Worm (Caenorhabditis elegans) whole organism, mixed stage, embryonic: Measurements from ENCODE around the gene clec-45.

Experiments
- M03D4.4 ChIP-seq: sonication (generic microtip); optimal IDR thresholded peaks from 2 replicates; lab custom pipeline; 2017; ENCODE audit warnings: mild to moderate bottlenecking, missing genetic modification characterization, missing compliant biosample characterization
- blmp-1 ChIP-seq: fragments of 150-350 bp; optimal IDR thresholded peaks from 2 replicates; lab custom pipeline; 2014; ENCODE audit warnings: missing biosample characterization, missing genetic modification characterization
- ceh-39 ChIP-seq: fragments of 150-350 bp; optimal IDR thresholded peaks from 2 replicates; lab custom pipeline; 2014; ENCODE audit warnings: missing biosample characterization, missing genetic modification characterization
- ceh-43 ChIP-seq: fragments of 200-800 bp; sonication (Bioruptor generic); optimal IDR thresholded peaks from 2 replicates; lab custom pipeline; 2018; ENCODE audit warnings: mild to moderate bottlenecking, missing genetic modification characterization, moderate library complexity, missing compliant biosample characterization
- ces-1 ChIP-seq: fragments of 150-350 bp; optimal IDR thresholded peaks from 2 replicates; lab custom pipeline; 2014; ENCODE audit warnings: missing biosample characterization, missing genetic modification reagents, missing genetic modification characterization
- drap-1 ChIP-seq: fragments of 200-800 bp; sonication (Bioruptor generic); optimal IDR thresholded peaks from 3 replicates; lab custom pipeline; 2018; ENCODE audit warnings: mild to moderate bottlenecking, missing genetic modification characterization, missing compliant biosample characterization
- elt-1 ChIP-seq: sonication (generic microtip); optimal IDR thresholded peaks from 2 replicates; lab custom pipeline; 2017; ENCODE audit warnings: missing genetic modification characterization, mild to moderate bottlenecking, missing compliant biosample characterization, antibody characterized with exemption, moderate library complexity, borderline replicate concordance; ENCODE audit not compliant: insufficient read depth
- elt-3 ChIP-seq: fragments of 150-350 bp; optimal IDR thresholded peaks from 2 replicates; lab custom pipeline; 2014; ENCODE audit warnings: missing biosample characterization, missing genetic modification characterization
- flh-1 ChIP-seq: fragments of 200-800 bp; sonication (Bioruptor generic); optimal IDR thresholded peaks from 2 replicates; lab custom pipeline; 2018; ENCODE audit warnings: mild to moderate bottlenecking, missing genetic modification characterization, moderate library complexity, missing compliant biosample characterization
- ham-2 ChIP-seq: fragments of 200-800 bp; sonication (Bioruptor generic); optimal IDR thresholded peaks from 2 replicates; lab custom pipeline; 2018; ENCODE audit warnings: mild to moderate bottlenecking, missing genetic modification characterization, missing compliant biosample characterization
- hlh-1 ChIP-seq: fragments of 150-350 bp; optimal IDR thresholded peaks from 2 replicates; lab custom pipeline; 2014; ENCODE audit warnings: missing biosample characterization, missing genetic modification reagents, missing genetic modification characterization
- lin-13 ChIP-seq: fragments of 150-350 bp; optimal IDR thresholded peaks from 2 replicates; lab custom pipeline; 2014; ENCODE audit warnings: missing biosample characterization, missing genetic modification characterization
- lsy-2 ChIP-seq: fragments of 150-350 bp; optimal IDR thresholded peaks from 2 replicates; lab custom pipeline; 2014; ENCODE audit warnings: missing biosample characterization, missing genetic modification characterization
- mab-5 ChIP-seq: fragments of 150-350 bp; optimal IDR thresholded peaks from 2 replicates; lab custom pipeline; 2014; ENCODE audit warnings: missing biosample characterization, missing genetic modification characterization
- mep-1 ChIP-seq: fragments of 150-350 bp; optimal IDR thresholded peaks from 2 replicates; lab custom pipeline; 2017; ENCODE audit warnings: missing biosample characterization, missing genetic modification reagents, missing genetic modification characterization, inconsistent platforms
- mls-2 ChIP-seq: sonication (generic microtip); optimal IDR thresholded peaks from 2 replicates; lab custom pipeline; 2016; ENCODE audit warnings: mild to moderate bottlenecking, missing genetic modification characterization, moderate library complexity, missing compliant biosample characterization
- nhr-12 ChIP-seq: fragments of 150-350 bp; optimal IDR thresholded peaks from 2 replicates; lab custom pipeline; 2014; ENCODE audit warnings: missing biosample characterization, missing genetic modification characterization
- nhr-2 ChIP-seq: fragments of 150-350 bp; optimal IDR thresholded peaks from 2 replicates; lab custom pipeline; 2014; ENCODE audit warnings: missing biosample characterization, missing genetic modification characterization
- nhr-28 ChIP-seq: fragments of 150-350 bp; optimal IDR thresholded peaks from 2 replicates; lab custom pipeline; 2014; ENCODE audit warnings: missing biosample characterization, missing genetic modification characterization
- nhr-76 ChIP-seq: sonication (generic microtip); optimal IDR thresholded peaks from 2 replicates; lab custom pipeline; 2017; ENCODE audit warnings: missing biosample characterization, missing genetic modification characterization
- pha-4 ChIP-seq: fragments of 150-350 bp; optimal IDR thresholded peaks from 2 replicates; lab custom pipeline; 2018; ENCODE audit warnings: missing biosample characterization, missing genetic modification reagents, missing genetic modification characterization
- sem-2 ChIP-seq: fragments of 200-800 bp; sonication (Bioruptor generic); optimal IDR thresholded peaks from 2 replicates; lab custom pipeline; 2018; ENCODE audit warnings: mild to moderate bottlenecking, missing genetic modification characterization, missing compliant biosample characterization
- snpc-4 ChIP-seq: fragments of 150-350 bp; optimal IDR thresholded peaks from 2 replicates; lab custom pipeline; 2014; ENCODE audit warnings: missing biosample characterization, missing genetic modification characterization
- sptf-1 ChIP-seq: sonication (generic microtip); optimal IDR thresholded peaks from 2 replicates; lab custom pipeline; 2017; ENCODE audit warnings: mild to moderate bottlenecking, missing genetic modification characterization, moderate library complexity, missing compliant biosample characterization
- unc-120 ChIP-seq: sonication (generic microtip); optimal IDR thresholded peaks from 2 replicates; lab custom pipeline; 2017; ENCODE audit warnings: missing genetic modification characterization, missing compliant biosample characterization; ENCODE audit not compliant: poor library complexity, severe bottlenecking
- unc-62 ChIP-seq: fragments of 150-350 bp; optimal IDR thresholded peaks from 2 replicates; lab custom pipeline; 2014; ENCODE audit warnings: missing biosample characterization, missing genetic modification reagents, missing genetic modification characterization
- zip-8 ChIP-seq: fragments of 150-350 bp; optimal IDR thresholded peaks from 2 replicates; lab custom pipeline; 2014; ENCODE audit warnings: missing biosample characterization, missing genetic modification characterization
- ztf-11 ChIP-seq: fragments of 150-350 bp; optimal IDR thresholded peaks from 2 replicates; lab custom pipeline; 2014; ENCODE audit warnings: missing biosample characterization, missing genetic modification characterization

Gene clec-45

DNA sequence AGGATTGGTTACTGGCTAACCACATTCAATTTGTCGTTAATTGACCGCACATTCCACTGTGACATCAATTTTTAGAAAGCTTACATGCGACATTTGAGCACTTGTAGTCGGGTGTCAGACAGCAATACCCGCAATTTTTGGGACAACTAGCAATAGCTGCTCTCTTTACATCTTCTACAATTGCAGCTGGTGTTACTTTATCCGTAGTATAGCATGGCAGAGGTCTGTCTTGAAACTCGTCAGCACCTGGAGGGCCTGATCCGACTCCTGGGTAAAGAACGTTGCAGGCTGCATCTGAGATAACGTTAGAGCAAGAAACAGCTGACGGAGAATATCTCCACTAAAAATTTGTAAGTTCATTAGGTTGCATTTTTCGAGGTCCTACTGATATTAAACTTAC lies 1.5 kb downstream of the clec-45 start:
- TF ChIP-seq M03D4.4 (tag; lab: Kevin White, UChicago) (no peak), elt-1 (tag; lab: Kevin White, UChicago) (no peak), lin-13 (tag; lab: Kevin White, UChicago) (no peak), nhr-12 (tag; lab: Kevin White, UChicago) (no peak), hlh-1 (tag; lab: Kevin White, UChicago) (no peak), ces-1 (GFP tag; lab: Kevin White, UChicago) (no peak), nhr-2 (tag; lab: Kevin White, UChicago) (no peak), elt-3 (tag; lab: Kevin White, UChicago) (no peak), ham-2 (GFP tag; lab: Kevin White, UChicago) (no peak)
- TF ChIP-seq, all 35 proteins: peak for 0

DNA sequence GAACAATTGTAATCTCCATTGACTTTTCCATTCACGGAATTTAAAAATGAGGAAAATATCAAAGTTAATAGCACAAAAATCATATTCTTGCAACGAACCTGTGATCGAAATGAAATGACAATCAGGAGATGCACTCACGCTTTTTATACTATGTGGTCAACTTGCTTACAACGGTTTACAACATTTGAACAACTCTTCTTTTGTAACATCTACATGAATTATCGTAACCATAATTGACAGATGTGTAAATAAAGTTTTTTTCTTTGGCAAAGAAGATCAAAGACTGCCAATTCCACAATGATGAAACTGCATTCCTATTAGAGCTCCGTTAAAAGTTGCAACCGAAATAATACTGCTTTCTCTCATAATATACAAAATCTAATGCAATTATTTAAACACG lies 1.9 kb downstream of the clec-45 start, which contains the start of gene F07C4.10:
F07C4.10 (minus strand) TSS at position 101 of the 400 bp plus-strand sequence.
- TF ChIP-seq ceh-43 (GFP tag; lab: Kevin White, UChicago) (no peak), hlh-1 (tag; lab: Kevin White, UChicago) (no peak), drap-1 (no peak), ham-2 (GFP tag; lab: Kevin White, UChicago) (no peak), zip-8 (tag; lab: Kevin White, UChicago) (no peak), lin-13 (tag; lab: Kevin White, UChicago) (no peak), mls-2 (tag; lab: Kevin White, UChicago) (no peak), unc-62 (GFP tag; lab: Kevin White, UChicago) (no peak), nhr-76 (tag; lab: Kevin White, UChicago) (no peak), elt-1 (tag; lab: Kevin White, UChicago) (no peak), pha-4 (tag; lab: Kevin White, UChicago) (no peak), elt-3 (tag; lab: Kevin White, UChicago) (no peak), sem-2 (GFP tag; lab: Kevin White, UChicago) (no peak), mep-1 (tag; lab: Kevin White, UChicago) (no peak)

DNA sequence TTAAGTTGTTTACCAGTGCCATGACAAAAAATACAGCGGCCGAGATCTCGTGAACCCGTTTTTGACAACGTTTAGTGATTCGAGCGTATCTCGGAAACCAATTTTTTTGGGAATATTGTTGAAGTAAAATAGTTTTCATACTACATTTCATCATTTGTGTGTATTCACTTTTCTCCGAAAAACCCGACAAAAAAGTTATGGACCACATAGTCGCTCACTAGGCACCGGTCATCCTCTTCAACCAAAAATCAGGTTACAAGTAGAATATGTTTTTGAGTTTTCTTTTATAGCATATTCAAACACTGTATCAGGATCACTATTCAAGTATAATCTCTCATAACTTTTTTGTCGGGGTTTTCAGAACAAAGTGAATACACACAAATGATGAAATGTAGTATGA lies 3.8 kb downstream of the clec-45 start:
- TF ChIP-seq lsy-2 (tag; lab: Kevin White, UChicago): no peak
- TF ChIP-seq blmp-1 (tag; lab: Kevin White, UChicago): no peak
- TF ChIP-seq M03D4.4 (tag; lab: Kevin White, UChicago): no peak
- no peak for TF ChIP-seq nhr-2 (tag; lab: Kevin White, UChicago)
- TF ChIP-seq sem-2 (GFP tag; lab: Kevin White, UChicago): no peak
- no peak for TF ChIP-seq elt-3 (tag; lab: Kevin White, UChicago)
- no peak for TF ChIP-seq nhr-76 (tag; lab: Kevin White, UChicago)
- TF ChIP-seq snpc-4: no peak
- no peak for TF ChIP-seq nhr-28 (tag; lab: Kevin White, UChicago)

DNA sequence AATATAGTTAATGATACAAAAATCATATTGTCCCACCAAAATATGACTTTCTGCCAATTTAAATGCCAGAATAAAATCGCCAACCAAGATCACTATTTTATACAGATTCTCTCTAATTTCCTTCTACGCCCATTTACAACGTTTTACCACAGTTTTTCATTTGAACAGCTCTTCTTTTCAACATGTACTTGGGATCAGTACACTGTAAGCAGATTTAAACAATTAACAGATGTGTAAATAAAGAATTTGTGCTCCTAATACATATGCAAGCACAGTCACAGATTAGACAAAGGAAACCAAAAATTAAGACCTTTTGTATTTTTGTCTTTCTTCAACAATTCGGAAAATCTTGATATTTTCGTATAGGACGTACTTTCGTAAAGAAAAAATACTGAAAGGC lies 5.5 kb downstream of the clec-45 start, which contains the start of gene F07C4.11:
F07C4.11 (minus strand) TSS at position 101 of the 400 bp plus-strand sequence.
- TF ChIP-seq ham-2 (GFP tag; lab: Kevin White, UChicago): no peak
- no peak for TF ChIP-seq lsy-2 (tag; lab: Kevin White, UChicago)
- TF ChIP-seq lin-13 (tag; lab: Kevin White, UChicago): no peak
- TF ChIP-seq hlh-1 (tag; lab: Kevin White, UChicago): no peak
- TF ChIP-seq flh-1 (GFP tag; lab: Kevin White, UChicago): no peak
- TF ChIP-seq nhr-28 (tag; lab: Kevin White, UChicago): no peak
- no peak for TF ChIP-seq elt-3 (tag; lab: Kevin White, UChicago)
- no peak for TF ChIP-seq ztf-11 (tag; lab: Kevin White, UChicago)
- no peak for TF ChIP-seq ces-1 (GFP tag; lab: Kevin White, UChicago)
- no peak for TF ChIP-seq pha-4 (tag; lab: Kevin White, UChicago)
- no peak for TF ChIP-seq mab-5 (tag; lab: Kevin White, UChicago)
- TF ChIP-seq drap-1: no peak
- no peak for TF ChIP-seq nhr-12 (tag; lab: Kevin White, UChicago)
- no peak for TF ChIP-seq ceh-39
- no peak for TF ChIP-seq unc-62 (GFP tag; lab: Kevin White, UChicago)
- TF ChIP-seq ceh-43 (GFP tag; lab: Kevin White, UChicago): no peak

DNA sequence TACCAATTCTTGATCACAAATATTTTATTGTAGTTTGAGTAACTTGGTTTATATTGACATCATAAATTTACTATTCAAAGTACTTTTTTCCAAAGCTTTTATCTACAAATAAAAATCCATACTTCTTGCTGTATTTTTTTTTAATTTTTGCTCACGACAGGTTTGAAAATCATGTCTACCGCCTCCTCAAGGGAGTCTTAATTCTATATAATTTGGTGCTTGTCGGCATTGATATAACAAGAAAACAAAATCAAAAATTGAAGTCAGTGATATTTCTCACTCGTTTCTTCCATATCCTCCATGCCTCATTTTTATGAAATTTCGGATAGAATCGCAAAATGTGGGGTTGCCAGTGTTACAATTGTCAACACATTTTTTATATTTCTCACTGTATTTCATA lies 7.6 kb downstream of the clec-45 start, which contains the start of gene str-47:
str-47 (plus strand) TSS at position 301 of the 400 bp plus-strand sequence.
- TF ChIP-seq nhr-28 (tag; lab: Kevin White, UChicago) (no peak), nhr-76 (tag; lab: Kevin White, UChicago) (no peak), snpc-4 (no peak), sem-2 (GFP tag; lab: Kevin White, UChicago) (no peak), nhr-2 (tag; lab: Kevin White, UChicago) (no peak), elt-3 (tag; lab: Kevin White, UChicago) (no peak), elt-1 (tag; lab: Kevin White, UChicago) (no peak), nhr-12 (tag; lab: Kevin White, UChicago) (no peak), ztf-11 (tag; lab: Kevin White, UChicago) (no peak), mep-1 (tag; lab: Kevin White, UChicago) (no peak), blmp-1 (tag; lab: Kevin White, UChicago) (no peak), unc-120 (tag; lab: Kevin White, UChicago) (no peak), sptf-1 (tag; lab: Kevin White, UChicago) (no peak), lin-13 (tag; lab: Kevin White, UChicago) (no peak), ceh-39 (no peak), lsy-2 (tag; lab: Kevin White, UChicago) (no peak)
- TF ChIP-seq, all 35 proteins: peak for 0
